Worm (Caenorhabditis elegans): ENCODE data around the gene idpb-4.
A peak's percentile ranks its signal among the peaks of the same experiment; 100 is the strongest.

The idpb-4 gene

ce11 chrII:8747246-8747938 is 10.0 kb upstream of the idpb-4 start (continued):
- no peak for TF ChIP-seq nhr-237 (tag; optimal IDR thresholded peaks at IDR 0.05)

ce11 chrII:8746298-8746775 is 9.0 kb upstream of the idpb-4 start:
- TF ChIP-seq efl-3 (GFP tag; optimal IDR thresholded peaks at IDR 0.05) (no peak), snu-23 (GFP tag; optimal IDR thresholded peaks at IDR 0.05) (peak; percentile 11)

- no peak for TF ChIP-seq sup-37 (GFP tag; optimal IDR thresholded peaks at IDR 0.05)
- TF ChIP-seq zag-1 (tag; optimal IDR thresholded peaks at IDR 0.05): no peak
- no peak for TF ChIP-seq ets-5 (GFP tag; IDR thresholded peaks at IDR 0.05)
- no peak for TF ChIP-seq xbp-1 (tag; optimal IDR thresholded peaks at IDR 0.05)
- peak; percentile 39 for TF ChIP-seq elt-2 (tag; optimal IDR thresholded peaks at IDR 0.05)
- TF ChIP-seq fkh-4 (tag; optimal IDR thresholded peaks at IDR 0.05; ENCODE audit: borderline replicate concordance): no peak
- no peak for TF ChIP-seq sptf-1 (tag; optimal IDR thresholded peaks at IDR 0.05)
- no peak for TF ChIP-seq tbx-2 (tag; optimal IDR thresholded peaks at IDR 0.05)
- no peak for TF ChIP-seq hlh-17 (GFP tag; optimal IDR thresholded peaks at IDR 0.05; ENCODE audit: borderline replicate concordance)
- no peak for TF ChIP-seq nhr-77 (tag; optimal IDR thresholded peaks at IDR 0.05)
- peak; percentile 47 for TF ChIP-seq nhr-85 (tag)
- peak; percentile 34 for TF ChIP-seq ama-1 (optimal IDR thresholded peaks at IDR 0.05)
- no peak for TF ChIP-seq ceh-8 (GFP tag; optimal IDR thresholded peaks at IDR 0.05)
- peak; percentile 15 for TF ChIP-seq C04F5.9 (tag; optimal IDR thresholded peaks at IDR 0.05)
- no peak for TF ChIP-seq tlp-1 (tag; optimal IDR thresholded peaks at IDR 0.05)
- TF ChIP-seq aha-1 (tag; optimal IDR thresholded peaks at IDR 0.05): no peak
- no peak for TF ChIP-seq irx-1 (tag; optimal IDR thresholded peaks at IDR 0.05)
- TF ChIP-seq nhr-12 (tag; optimal IDR thresholded peaks at IDR 0.05): no peak
- no peak for TF ChIP-seq mab-9 (GFP tag; IDR thresholded peaks at IDR 0.05)
- no peak for TF ChIP-seq efl-1 (optimal IDR thresholded peaks at IDR 0.05)
- peak in 1 of 2 experiments; percentile 15 for TF ChIP-seq efl-1 (GFP tag; optimal IDR thresholded peaks at IDR 0.05 in 1 of 2)
- no peak for TF ChIP-seq nhr-47 (tag; optimal IDR thresholded peaks at IDR 0.05)
- TF ChIP-seq rnt-1 (tag; optimal IDR thresholded peaks at IDR 0.05): peak; percentile 23
- no peak for TF ChIP-seq sox-4 (tag; optimal IDR thresholded peaks at IDR 0.05)
- peak; percentile 23 for TF ChIP-seq lir-3 (tag; optimal IDR thresholded peaks at IDR 0.05; ENCODE audit: poor library complexity)
Observed at ce11 chrII:8745449-8746297, 8.3 kb upstream of the idpb-4 start.

ce11 chrII:8744555-8745448 is 7.4 kb upstream of the idpb-4 start:
- TF ChIP-seq ztf-4 (tag; optimal IDR thresholded peaks at IDR 0.05) (peak; percentile 33), nhr-90 (tag; optimal IDR thresholded peaks at IDR 0.05; ENCODE audit: poor library complexity) (peak; percentile 35), nhr-71 (tag; optimal IDR thresholded peaks at IDR 0.05) (peak; percentile 62), sox-4 (tag; optimal IDR thresholded peaks at IDR 0.05) (no peak), blmp-1 (tag; optimal IDR thresholded peaks at IDR 0.05) (peak; percentile 36), rnt-1 (tag; optimal IDR thresholded peaks at IDR 0.05) (peak; percentile 50), nhr-85 (tag) (peak; percentile 79), ceh-88 (GFP tag; IDR thresholded peaks at IDR 0.05) (no peak), nhr-76 (tag; optimal IDR thresholded peaks at IDR 0.05) (no peak), egl-13 (tag; optimal IDR thresholded peaks at IDR 0.05) (no peak), lir-3 (tag; optimal IDR thresholded peaks at IDR 0.05; ENCODE audit: poor library complexity) (peak; percentile 31), nhr-47 (tag; optimal IDR thresholded peaks at IDR 0.05) (peak; percentile 24), jun-1 (tag; optimal IDR thresholded peaks at IDR 0.05) (no peak), unc-130 (tag; optimal IDR thresholded peaks at IDR 0.05) (peak; percentile 52), C16A3.4 (tag; optimal IDR thresholded peaks at IDR 0.05) (peak; percentile 9), lin-15B (tag; optimal IDR thresholded peaks at IDR 0.05) (no peak), lin-14 (GFP tag; optimal IDR thresholded peaks at IDR 0.05) (peak; percentile 36), lin-35 (GFP tag; optimal IDR thresholded peaks at IDR 0.05) (peak in 1 of 2 experiments; percentile 55), efl-3 (GFP tag; optimal IDR thresholded peaks at IDR 0.05) (no peak), nhr-28 (tag; optimal IDR thresholded peaks at IDR 0.05) (no peak), efl-1 (optimal IDR thresholded peaks at IDR 0.05) (no peak), efl-1 (GFP tag; optimal IDR thresholded peaks at IDR 0.05 in 1 of 2) (peak in 1 of 2 experiments; percentile 91), unc-62 (GFP tag; optimal IDR thresholded peaks at IDR 0.05) (no peak)
